Worm (Caenorhabditis elegans) whole organism, L1 larva: Measurements from ENCODE around the gene cpg-19.

Experiments used
- C16A3.4 ChIP-seq: fragments of 150-350 bp; optimal IDR thresholded peaks from 2 replicates; lab custom pipeline; 2014; ENCODE audit warnings: missing biosample characterization, missing genetic modification characterization
- ces-1 ChIP-seq: fragments of 150-350 bp; optimal IDR thresholded peaks from 2 replicates; lab custom pipeline; 2014; ENCODE audit warnings: missing biosample characterization, missing genetic modification reagents, missing genetic modification characterization
- egl-27 ChIP-seq, 2 experiments: fragments of 150-350 bp in 1 of 2; sonication (generic microtip); optimal IDR thresholded peaks; 3 replicates each; lab custom pipeline; 2017 to 2018; ENCODE audit warnings: missing biosample characterization in 2 of 2, missing genetic modification characterization in 2 of 2, missing genetic modification reagents in 2 of 2
- fos-1 ChIP-seq: fragments of 150-350 bp; optimal IDR thresholded peaks from 2 replicates; lab custom pipeline; 2014; ENCODE audit warnings: missing biosample characterization, missing genetic modification characterization
- nhr-12 ChIP-seq: sonication (generic microtip); optimal IDR thresholded peaks from 2 replicates; lab custom pipeline; 2017; ENCODE audit warnings: missing biosample characterization, missing genetic modification characterization
- sox-4 ChIP-seq: sonication (generic microtip); optimal IDR thresholded peaks from 2 replicates; lab custom pipeline; 2016; ENCODE audit warnings: missing genetic modification characterization, missing compliant biosample characterization
- swsn-7 ChIP-seq: sonication (generic microtip); optimal IDR thresholded peaks from 2 replicates; lab custom pipeline; 2016; ENCODE audit warnings: missing genetic modification characterization, missing compliant biosample characterization
- unc-86 ChIP-seq: sonication (generic microtip); optimal IDR thresholded peaks from 2 replicates; lab custom pipeline; 2016; ENCODE audit warnings: missing genetic modification characterization, missing compliant biosample characterization

ce11 chrX:16609424-16609823 is 12.2 kb upstream of the cpg-19 start, which contains the start of gene F59C12.3:
- no peak for TF ChIP-seq fos-1 (tag; lab: Kevin White, UChicago)
- no peak for TF ChIP-seq unc-86 (tag; lab: Kevin White, UChicago)
- TF ChIP-seq sox-4 (tag; lab: Kevin White, UChicago), result no peak
- no peak for TF ChIP-seq C16A3.4
- no peak for TF ChIP-seq nhr-12 (tag; lab: Kevin White, UChicago)
- TF ChIP-seq egl-27 (tag; optimal IDR thresholded peaks at IDR 0.05; lab: Kevin White, UChicago), result no peak
- TF ChIP-seq swsn-7, result no peak
- no peak for TF ChIP-seq ces-1 (GFP tag; lab: Kevin White, UChicago)
